Worm (Caenorhabditis elegans): Measurements from ENCODE around the gene gcy-12.

DNA sequence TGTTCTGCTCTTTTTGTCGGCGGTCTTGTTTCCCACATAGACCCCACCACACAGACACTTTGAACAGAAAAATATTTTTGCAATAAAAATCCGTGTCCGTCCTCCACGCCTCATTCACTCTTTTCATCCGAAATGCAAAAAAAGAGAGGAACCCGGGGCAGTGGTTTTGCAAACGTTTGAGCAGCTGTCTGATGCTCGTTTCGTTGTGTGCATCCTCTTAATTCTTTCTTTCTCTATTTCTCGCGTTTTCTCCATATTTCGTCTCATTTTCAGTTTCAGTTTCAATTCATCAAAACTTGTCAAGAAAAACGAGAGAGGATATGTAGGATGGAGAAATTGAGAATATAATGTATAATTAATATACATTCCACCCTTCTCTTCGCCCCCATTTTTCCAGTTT is 2.9 kb upstream of the gcy-12 start:
- TF ChIP-seq aly-2 (tag; optimal IDR thresholded peaks at IDR 0.05) (no peak), tbx-2 (tag; optimal IDR thresholded peaks at IDR 0.05) (no peak)

Measured in whole organism, L3 larva.